Worm (Caenorhabditis elegans): ENCODE data around the gene pbo-5.

pbo-5 gene

ce11 chrV:20903167-20904093 lies 11.9 kb upstream of the pbo-5 start, which contains the start of gene amx-3:
amx-3 (minus strand) TSS chrV:20903714.
- TF ChIP-seq sox-4 (tag; optimal IDR thresholded peaks at IDR 0.05) (no peak), ama-1 (optimal IDR thresholded peaks at IDR 0.05) (no peak), swsn-7 (tag; optimal IDR thresholded peaks at IDR 0.05) (no peak), ets-5 (GFP tag; IDR thresholded peaks at IDR 0.05) (no peak), lin-39 (tag; optimal IDR thresholded peaks at IDR 0.05) (peak; percentile 13), lir-3 (tag; optimal IDR thresholded peaks at IDR 0.05; ENCODE audit: poor library complexity) (no peak), lin-35 (GFP tag; optimal IDR thresholded peaks at IDR 0.05) (peak in 1 of 2 experiments; percentile 32), hlh-4 (tag; optimal IDR thresholded peaks at IDR 0.05) (no peak), lin-13 (GFP tag; optimal IDR thresholded peaks at IDR 0.05) (no peak), efl-3 (GFP tag; optimal IDR thresholded peaks at IDR 0.05) (no peak), ztf-4 (tag; optimal IDR thresholded peaks at IDR 0.05) (no peak), unc-86 (tag; optimal IDR thresholded peaks at IDR 0.05) (no peak), nhr-85 (tag) (peak; percentile 77), unc-98 (GFP tag; IDR thresholded peaks at IDR 0.05) (no peak), sup-37 (GFP tag; optimal IDR thresholded peaks at IDR 0.05) (no peak), lin-15B (tag; optimal IDR thresholded peaks at IDR 0.05) (no peak), F16B12.6 (tag; optimal IDR thresholded peaks at IDR 0.05) (no peak), nhr-11 (tag; optimal IDR thresholded peaks at IDR 0.05) (no peak), C16A3.4 (tag; optimal IDR thresholded peaks at IDR 0.05) (peak; percentile 41), nhr-71 (tag; optimal IDR thresholded peaks at IDR 0.05) (peak; percentile 8), nhr-90 (tag; optimal IDR thresholded peaks at IDR 0.05; ENCODE audit: poor library complexity) (peak; percentile 5), C04F5.9 (tag; optimal IDR thresholded peaks at IDR 0.05) (no peak), ceh-88 (GFP tag; IDR thresholded peaks at IDR 0.05) (no peak), aly-2 (tag; optimal IDR thresholded peaks at IDR 0.05) (no peak), egl-27 (tag; optimal IDR thresholded peaks at IDR 0.05) (no peak), nhr-12 (tag; optimal IDR thresholded peaks at IDR 0.05) (no peak), tlp-1 (tag; optimal IDR thresholded peaks at IDR 0.05) (no peak), mdl-1 (tag; optimal IDR thresholded peaks at IDR 0.05) (no peak), pax-3 (tag; optimal IDR thresholded peaks at IDR 0.05) (no peak), snpc-4 (tag; optimal IDR thresholded peaks at IDR 0.05) (no peak), nhr-237 (tag; optimal IDR thresholded peaks at IDR 0.05) (no peak), blmp-1 (tag; optimal IDR thresholded peaks at IDR 0.05) (no peak), sptf-1 (tag; optimal IDR thresholded peaks at IDR 0.05) (no peak), pag-3 (tag; optimal IDR thresholded peaks at IDR 0.05; ENCODE audit: borderline replicate concordance, insufficient read depth) (no peak), mef-2 (tag; optimal IDR thresholded peaks at IDR 0.05) (no peak), alr-1 (tag; optimal IDR thresholded peaks at IDR 0.05; ENCODE audit: borderline replicate concordance) (no peak), snu-23 (GFP tag; optimal IDR thresholded peaks at IDR 0.05) (peak; percentile 58), lsy-2 (tag; optimal IDR thresholded peaks at IDR 0.05) (peak; percentile 12 to 62), fkh-4 (tag; optimal IDR thresholded peaks at IDR 0.05; ENCODE audit: borderline replicate concordance) (no peak), dsc-1 (tag; optimal IDR thresholded peaks at IDR 0.05) (no peak), rnt-1 (tag; optimal IDR thresholded peaks at IDR 0.05) (peak; percentile 45), grh-1 (GFP tag; IDR thresholded peaks at IDR 0.05) (peak; percentile 65), nhr-20 (tag; optimal IDR thresholded peaks at IDR 0.05) (peak; percentile 36), ceh-82 (tag; optimal IDR thresholded peaks at IDR 0.05) (no peak), C34B4.2 (tag; optimal IDR thresholded peaks at IDR 0.05) (no peak), nhr-77 (tag; optimal IDR thresholded peaks at IDR 0.05) (no peak), unc-62 (GFP tag; optimal IDR thresholded peaks at IDR 0.05) (no peak), efl-1 (optimal IDR thresholded peaks at IDR 0.05) (peak; percentile 20 to 37), efl-1 (GFP tag; optimal IDR thresholded peaks at IDR 0.05 in 1 of 2) (peak in 1 of 2 experiments; percentile 83), pqm-1 (tag; optimal IDR thresholded peaks at IDR 0.05) (no peak), aha-1 (tag; optimal IDR thresholded peaks at IDR 0.05) (no peak), hpl-2 (GFP tag; optimal IDR thresholded peaks at IDR 0.05) (no peak)
